Worm (Caenorhabditis elegans): ENCODE data around the gene T01B4.3.

DNA sequence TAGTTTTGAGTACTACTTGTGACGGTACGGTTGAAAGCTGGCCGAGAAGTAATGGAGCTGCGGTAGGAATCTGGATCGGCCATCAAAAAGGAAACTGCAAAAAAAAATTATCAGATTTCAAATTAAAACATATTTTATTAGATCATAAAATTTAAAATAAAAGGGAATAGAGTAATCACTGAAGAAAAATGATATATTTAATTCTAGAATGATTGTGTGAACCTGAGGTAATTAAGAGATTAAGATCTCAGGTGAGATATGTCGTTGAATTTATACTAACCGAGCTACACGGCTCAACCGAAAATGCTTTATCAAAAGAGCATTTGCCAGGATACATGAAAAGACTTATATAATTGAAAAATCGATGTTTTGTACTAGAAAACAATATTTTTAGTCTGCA lies 47.6 kb downstream of the T01B4.3 start, which contains the start of gene ifa-3:
- no peak for TF ChIP-seq irx-1 (tag; optimal IDR thresholded peaks at IDR 0.05)
- no peak for TF ChIP-seq unc-86 (tag; optimal IDR thresholded peaks at IDR 0.05)
- no peak for TF ChIP-seq nhr-237 (tag; optimal IDR thresholded peaks at IDR 0.05)
- no peak for TF ChIP-seq tbx-2 (tag; optimal IDR thresholded peaks at IDR 0.05)
- no peak for TF ChIP-seq snu-23 (GFP tag; optimal IDR thresholded peaks at IDR 0.05)
- TF ChIP-seq mep-1 (tag; optimal IDR thresholded peaks at IDR 0.05) = no peak

Data from whole organism, L1 larva.